Worm (Caenorhabditis elegans) whole organism, L3 larva: ENCODE measurements around the gene F38B7.10.

Source experiments
- aly-2 ChIP-seq: fragments of 150-350 bp; optimal IDR thresholded peaks from 2 replicates; lab custom pipeline; 2014; ENCODE audit warnings: missing biosample characterization, missing genetic modification characterization
- eor-1 ChIP-seq, 2 experiments: fragments of 150-350 bp; optimal IDR thresholded peaks; 2 replicates each; lab custom pipeline; 2014 to 2018; ENCODE audit warnings: missing biosample characterization in 2 of 2, missing genetic modification characterization in 2 of 2
- nhr-12 ChIP-seq: fragments of 150-350 bp; optimal IDR thresholded peaks from 2 replicates; lab custom pipeline; 2014; ENCODE audit warnings: missing biosample characterization, missing genetic modification characterization
- nhr-76 ChIP-seq: fragments of 150-350 bp; sonication (generic microtip); optimal IDR thresholded peaks from 5 replicates; lab custom pipeline; 2014; ENCODE audit warnings: missing biosample characterization, missing genetic modification characterization
- skn-1 ChIP-seq: fragments of 150-350 bp; optimal IDR thresholded peaks from 2 replicates; lab custom pipeline; 2014; ENCODE audit warnings: missing biosample characterization, missing genetic modification characterization
- snpc-4 ChIP-seq: fragments of 150-350 bp; optimal IDR thresholded peaks from 2 replicates; lab custom pipeline; 2014; ENCODE audit warnings: missing biosample characterization, missing genetic modification characterization
- unc-39 ChIP-seq: sonication (generic microtip); optimal IDR thresholded peaks from 4 replicates; lab custom pipeline; 2017; ENCODE audit warnings: missing biosample characterization, missing genetic modification characterization
- unc-62 ChIP-seq: fragments of 150-350 bp; sonication (generic microtip); optimal IDR thresholded peaks from 4 replicates; lab custom pipeline; 2014; ENCODE audit warnings: missing biosample characterization, missing genetic modification reagents, missing genetic modification characterization

ce11 chrV:11499786-11500185 lies 45.5 kb upstream of the F38B7.10 start:
- no peak for TF ChIP-seq skn-1
- TF ChIP-seq nhr-12 (tag; lab: Kevin White, UChicago) = no peak
- TF ChIP-seq unc-39 (tag; lab: Kevin White, UChicago) = no peak
- no peak for TF ChIP-seq unc-62
- no peak for TF ChIP-seq nhr-76 (tag; lab: Kevin White, UChicago)
- no peak for TF ChIP-seq snpc-4 (tag; lab: Kevin White, UChicago)
- no peak for TF ChIP-seq eor-1 (tag; optimal IDR thresholded peaks at IDR 0.05; lab: Kevin White, UChicago)
- no peak for TF ChIP-seq aly-2
